Worm (Caenorhabditis elegans): Measurements from ENCODE around the gene C05B5.16.

DNA sequence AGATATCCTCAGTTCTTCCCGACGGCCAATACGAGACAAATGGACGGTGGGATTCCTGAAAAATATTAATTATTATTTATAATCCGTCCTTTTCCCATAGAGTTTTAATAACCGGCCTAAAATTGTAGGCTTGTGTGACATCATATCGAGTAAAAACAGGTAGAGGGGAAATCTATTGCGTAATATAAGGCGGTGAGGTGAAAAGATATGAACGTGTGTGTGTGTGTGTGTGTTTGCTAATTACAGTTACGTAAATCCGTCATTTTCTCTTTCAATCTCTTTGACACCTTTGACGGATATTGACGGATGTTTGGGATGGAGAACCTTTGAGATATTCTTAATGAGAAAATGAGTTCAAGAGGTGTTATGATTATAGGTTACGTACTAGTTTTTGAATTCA, 46.8 kb upstream of the C05B5.16 start:
- no peak for TF ChIP-seq ama-1 (optimal IDR thresholded peaks at IDR 0.05)
- no peak for TF ChIP-seq ama-1 (GFP tag; optimal IDR thresholded peaks at IDR 0.05)
- TF ChIP-seq K12H6.12 (tag; optimal IDR thresholded peaks at IDR 0.05), result no peak
- no peak for TF ChIP-seq T07F8.4 (tag; optimal IDR thresholded peaks at IDR 0.05)
- no peak for TF ChIP-seq F10E7.11 (tag; optimal IDR thresholded peaks at IDR 0.05)
- TF ChIP-seq F22D6.2 (tag; optimal IDR thresholded peaks at IDR 0.05), result no peak
